Fruit fly (Drosophila melanogaster): ENCODE results near the gene CG42788.

The CG42788 gene

DNA sequence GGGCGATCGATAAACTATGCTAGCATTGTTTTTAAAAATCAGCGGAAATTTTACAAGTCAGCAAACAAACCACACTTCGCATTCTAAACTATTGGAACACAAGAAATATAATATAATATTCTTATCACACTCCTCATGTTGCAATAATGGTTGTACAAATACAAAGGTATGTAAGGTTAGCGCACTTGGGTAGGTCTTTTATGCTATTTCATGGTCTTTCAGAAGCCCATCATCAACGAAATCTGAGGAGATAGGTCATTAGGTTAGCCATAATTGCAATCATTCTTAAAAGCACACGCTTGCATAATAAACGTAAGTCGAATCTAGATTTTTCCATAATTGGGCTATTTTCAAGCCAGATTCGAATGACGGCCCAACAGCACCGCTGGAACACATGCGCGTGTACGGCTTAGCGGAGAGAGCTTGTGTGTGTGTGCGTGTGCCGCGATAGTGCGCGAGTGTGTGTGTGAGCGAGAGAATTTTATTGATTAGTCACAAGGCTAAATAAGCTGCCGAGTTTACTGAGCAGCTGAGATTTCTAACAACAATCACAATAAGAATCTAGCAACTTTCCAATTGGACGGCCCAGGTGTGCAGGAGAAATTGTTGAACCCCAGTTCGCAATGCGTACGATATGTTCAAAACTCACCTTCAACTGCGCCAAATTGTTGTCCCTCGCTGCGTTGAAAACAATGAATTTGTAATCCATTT, 37.4 kb downstream of the CG42788 start (continued):
- TF ChIP-seq CG31388 (GFP tag; optimal IDR thresholded peaks at IDR 0.05): no peak
- TF ChIP-seq Gsc (GFP tag; IDR thresholded peaks at IDR 0.05): no peak
- peak; percentile 29 for TF ChIP-seq CG11504 (tag; optimal IDR thresholded peaks at IDR 0.05)
- no peak for TF ChIP-seq nerfin-1 (tag; optimal IDR thresholded peaks at IDR 0.05)
- no peak for TF ChIP-seq salm (tag; optimal IDR thresholded peaks at IDR 0.05)
- no peak for TF ChIP-seq Atf-2 (GFP tag; optimal IDR thresholded peaks at IDR 0.05)
- TF ChIP-seq Six4 (GFP tag; optimal IDR thresholded peaks at IDR 0.05): no peak
- TF ChIP-seq cg (GFP tag; optimal IDR thresholded peaks at IDR 0.05): peak; percentile 90
- TF ChIP-seq CG5180 (GFP tag; optimal IDR thresholded peaks at IDR 0.05): peak; percentile 65
- TF ChIP-seq CoRest (tag; optimal IDR thresholded peaks at IDR 0.05): peak; percentile 25
- no peak for TF ChIP-seq slou (GFP tag; optimal IDR thresholded peaks at IDR 0.05)
- peak; percentile 50 for TF ChIP-seq CG34376 (GFP tag; optimal IDR thresholded peaks at IDR 0.05)
- peak; percentile 97 for TF ChIP-seq Sry-β (GFP tag; optimal IDR thresholded peaks at IDR 0.05)
- no peak for TF ChIP-seq B-H2 (GFP tag; optimal IDR thresholded peaks at IDR 0.05)
- no peak for TF ChIP-seq CG8944 (GFP tag; optimal IDR thresholded peaks at IDR 0.05)
- no peak for TF ChIP-seq CG7786 (GFP tag; optimal IDR thresholded peaks at IDR 0.05)
- TF ChIP-seq cad (GFP tag; optimal IDR thresholded peaks at IDR 0.05): no peak
- TF ChIP-seq exex (tag; optimal IDR thresholded peaks at IDR 0.05): peak; percentile 30
- no peak for TF ChIP-seq Antp (GFP tag; optimal IDR thresholded peaks at IDR 0.05)
- peak; percentile 27 for TF ChIP-seq CG10431 (GFP tag; optimal IDR thresholded peaks at IDR 0.05)
- TF ChIP-seq mld (GFP tag; IDR thresholded peaks at IDR 0.05; ENCODE audit: partially characterized antibody): no peak
- TF ChIP-seq bsh (GFP tag; optimal IDR thresholded peaks at IDR 0.05): no peak
- TF ChIP-seq CG1832 (GFP tag; optimal IDR thresholded peaks at IDR 0.05): no peak
- TF ChIP-seq Hey (tag; optimal IDR thresholded peaks at IDR 0.05): no peak
- TF ChIP-seq CG13287 (GFP tag; IDR thresholded peaks at IDR 0.05; ENCODE audit: partially characterized antibody): no peak
- TF ChIP-seq CG14860 (GFP tag; IDR thresholded peaks at IDR 0.05; ENCODE audit: partially characterized antibody): no peak
- no peak for TF ChIP-seq CG7271 (tag; optimal IDR thresholded peaks at IDR 0.05)
- peak; percentile 27 for TF ChIP-seq Meics (GFP tag; optimal IDR thresholded peaks at IDR 0.05)
- peak; percentile 21 for TF ChIP-seq CG17385 (GFP tag; optimal IDR thresholded peaks at IDR 0.05)
- TF ChIP-seq ind (GFP tag; optimal IDR thresholded peaks at IDR 0.05): no peak
- TF ChIP-seq CG9932 (GFP tag; IDR thresholded peaks at IDR 0.05): no peak
- no peak for TF ChIP-seq eve (GFP tag; optimal IDR thresholded peaks at IDR 0.05)
- TF ChIP-seq Ets65A (GFP tag): no peak
- no peak for TF ChIP-seq CG8290 (GFP tag; optimal IDR thresholded peaks at IDR 0.05)
- peak in 1 of 2 experiments; percentile 21 for TF ChIP-seq CG8290 (tag; optimal IDR thresholded peaks at IDR 0.05)
- no peak for TF ChIP-seq CG17328 (GFP tag; IDR thresholded peaks at IDR 0.05)
- no peak for TF ChIP-seq sc (optimal IDR thresholded peaks at IDR 0.05)
- no peak for TF ChIP-seq sc (GFP tag; optimal IDR thresholded peaks at IDR 0.05)
- TF ChIP-seq CG12236 (GFP tag; optimal IDR thresholded peaks at IDR 0.05): no peak
- TF ChIP-seq tio (GFP tag; optimal IDR thresholded peaks at IDR 0.05): no peak
- TF ChIP-seq ac (GFP tag; optimal IDR thresholded peaks at IDR 0.05): no peak
- no peak for TF ChIP-seq slp2 (GFP tag; optimal IDR thresholded peaks at IDR 0.05)
- no peak for TF ChIP-seq MBD-R2 (GFP tag; IDR thresholded peaks at IDR 0.05)
- TF ChIP-seq ewg (GFP tag; optimal IDR thresholded peaks at IDR 0.05): peak; percentile 89
- TF ChIP-seq Doc3 (GFP tag; IDR thresholded peaks at IDR 0.05; ENCODE audit: partially characterized antibody): no peak
- no peak for TF ChIP-seq CG7372 (GFP tag; IDR thresholded peaks at IDR 0.05)
- TF ChIP-seq CG33557 (GFP tag; optimal IDR thresholded peaks at IDR 0.05): peak; percentile 15
- no peak for TF ChIP-seq da (GFP tag; optimal IDR thresholded peaks at IDR 0.05)
- TF ChIP-seq NC2β (GFP tag; optimal IDR thresholded peaks at IDR 0.05): no peak
- TF ChIP-seq Ptx1 (GFP tag; IDR thresholded peaks at IDR 0.05): no peak
- no peak for TF ChIP-seq CG31441 (GFP tag; IDR thresholded peaks at IDR 0.05)
